Fruit fly (Drosophila melanogaster): ENCODE results near the gene RpS19a.

Gene RpS19a

dm6 chrX:16637594-16638485, at the start of gene RpS19a:
RpS19a (plus strand) TSS chrX:16637894.
- no peak for TF ChIP-seq psq (optimal IDR thresholded peaks at IDR 0.05)
- TF ChIP-seq Dll (optimal IDR thresholded peaks at IDR 0.05) = no peak
- TF ChIP-seq usp (GFP tag; optimal IDR thresholded peaks at IDR 0.05) = no peak
- TF ChIP-seq CG8478 (optimal IDR thresholded peaks at IDR 0.05) = no peak

DNA sequence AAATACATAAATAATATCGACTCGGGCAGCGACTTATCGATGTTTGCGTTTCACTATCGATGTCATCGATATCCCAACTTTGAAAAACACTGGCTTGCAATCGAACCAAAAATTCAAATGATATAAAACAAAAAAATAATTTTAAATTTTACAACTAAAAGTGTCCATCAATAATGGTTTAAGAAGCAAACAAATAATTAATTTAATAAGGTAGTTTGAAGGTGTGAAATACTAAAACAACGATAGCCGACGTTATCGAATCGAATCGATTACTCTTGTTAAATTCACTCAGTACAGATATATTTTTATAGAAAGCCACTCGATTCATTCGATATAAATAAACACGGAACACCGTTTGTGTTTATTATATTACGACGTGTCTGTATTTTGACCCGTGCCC, 44.3 kb upstream of the RpS19a start, which contains the start of the genes SMC3 and Ubc7:
Gene SMC3 (minus strand): TSS at position 22 of the 400 bp plus-strand sequence.
Gene Ubc7 (plus strand): TSS at position 260 of the 400 bp plus-strand sequence.
- TF ChIP-seq Dll (optimal IDR thresholded peaks at IDR 0.05) (no peak), psq (optimal IDR thresholded peaks at IDR 0.05) (no peak)

DNA sequence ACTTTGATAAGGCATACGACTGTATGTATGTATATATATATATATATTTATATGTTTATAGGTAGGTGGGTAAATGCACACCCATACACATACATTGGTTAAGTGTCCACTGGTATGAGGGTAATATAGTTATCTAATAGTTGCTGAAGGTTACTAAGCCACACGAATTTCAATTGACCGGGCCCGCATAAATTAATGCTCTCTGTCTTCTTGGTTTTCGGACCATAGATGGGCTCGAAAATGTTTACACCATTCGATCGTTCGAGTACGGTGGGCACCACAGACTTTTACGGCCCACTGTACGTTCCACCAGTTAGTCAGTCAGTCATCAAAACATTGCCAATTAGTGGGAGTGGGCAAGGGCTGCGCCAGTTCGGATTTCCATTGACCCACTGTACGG, 42.3 kb upstream of the RpS19a start:
- TF ChIP-seq pan (optimal IDR thresholded peaks at IDR 0.05) = no peak
- no peak for TF ChIP-seq EcR (GFP tag; optimal IDR thresholded peaks at IDR 0.05)
- TF ChIP-seq psq (optimal IDR thresholded peaks at IDR 0.05) = no peak
- no peak for TF ChIP-seq CG8478 (optimal IDR thresholded peaks at IDR 0.05)
- TF ChIP-seq usp (GFP tag; optimal IDR thresholded peaks at IDR 0.05) = no peak
- no peak for TF ChIP-seq Dll (optimal IDR thresholded peaks at IDR 0.05)

- TF ChIP-seq EcR (GFP tag; optimal IDR thresholded peaks at IDR 0.05) (no peak), Dll (optimal IDR thresholded peaks at IDR 0.05) (no peak), pan (optimal IDR thresholded peaks at IDR 0.05) (no peak), CG8478 (optimal IDR thresholded peaks at IDR 0.05) (no peak), psq (optimal IDR thresholded peaks at IDR 0.05) (no peak), usp (GFP tag; optimal IDR thresholded peaks at IDR 0.05) (no peak)
Measured at dm6 chrX:16596250-16596793, 41.4 kb upstream of the RpS19a start.

- no peak for TF ChIP-seq CG8478 (optimal IDR thresholded peaks at IDR 0.05)
- TF ChIP-seq pan (optimal IDR thresholded peaks at IDR 0.05) = no peak
- no peak for TF ChIP-seq Dll (optimal IDR thresholded peaks at IDR 0.05)
Measured at dm6 chrX:16598336-16598977, 39.2 kb upstream of the RpS19a start.

dm6 chrX:16598978-16599664, 38.6 kb upstream of the RpS19a start, which contains the start of the genes CG9784 and Nup153:
CG9784 (minus strand) TSS chrX:16599215.
Nup153 (plus strand) TSS chrX:16599241.
- TF ChIP-seq EcR (GFP tag; optimal IDR thresholded peaks at IDR 0.05) (no peak), psq (optimal IDR thresholded peaks at IDR 0.05) (no peak), usp (GFP tag; optimal IDR thresholded peaks at IDR 0.05) (no peak), Dll (optimal IDR thresholded peaks at IDR 0.05) (no peak), CG8478 (optimal IDR thresholded peaks at IDR 0.05) (no peak), pan (optimal IDR thresholded peaks at IDR 0.05) (no peak)

- TF ChIP-seq usp (GFP tag; optimal IDR thresholded peaks at IDR 0.05) (no peak), CG8478 (optimal IDR thresholded peaks at IDR 0.05) (peak; percentile 20), psq (optimal IDR thresholded peaks at IDR 0.05) (no peak)
Measured at dm6 chrX:16599770-16600169, 37.9 kb upstream of the RpS19a start.

DNA sequence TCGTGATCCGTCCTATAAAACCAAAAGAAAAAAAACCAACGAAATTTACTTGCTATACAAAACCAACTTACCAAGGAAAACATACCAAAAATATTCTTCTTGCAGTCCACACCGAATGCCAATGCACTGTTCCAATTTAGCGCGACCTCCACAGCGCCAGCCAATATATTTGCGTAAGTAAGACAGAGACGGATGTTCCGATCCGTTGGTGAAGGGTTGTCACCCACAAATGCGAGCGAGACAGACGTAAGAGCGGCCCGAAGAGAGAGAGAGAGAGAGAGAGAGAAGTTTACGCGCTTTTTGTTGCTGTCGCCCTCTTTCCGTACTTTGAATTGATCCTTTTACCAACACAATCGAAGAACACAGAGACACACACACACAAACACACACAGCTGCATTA, 29.9 kb upstream of the RpS19a start:
- TF ChIP-seq Dll (optimal IDR thresholded peaks at IDR 0.05) = no peak
- TF ChIP-seq CG8478 (optimal IDR thresholded peaks at IDR 0.05) = peak; percentile 70

- TF ChIP-seq EcR (GFP tag; optimal IDR thresholded peaks at IDR 0.05) (no peak), CG8478 (optimal IDR thresholded peaks at IDR 0.05) (no peak), psq (optimal IDR thresholded peaks at IDR 0.05) (no peak), Dll (optimal IDR thresholded peaks at IDR 0.05) (no peak), pan (optimal IDR thresholded peaks at IDR 0.05) (no peak), usp (GFP tag; optimal IDR thresholded peaks at IDR 0.05) (no peak)
Measured at dm6 chrX:16610601-16611058, 27.1 kb upstream of the RpS19a start, which contains the start of gene mbt. mbt (plus strand) TSS chrX:16610685.

- TF ChIP-seq EcR (GFP tag; optimal IDR thresholded peaks at IDR 0.05) (no peak), pan (optimal IDR thresholded peaks at IDR 0.05) (no peak), usp (GFP tag; optimal IDR thresholded peaks at IDR 0.05) (no peak), CG8478 (optimal IDR thresholded peaks at IDR 0.05) (no peak), Dll (optimal IDR thresholded peaks at IDR 0.05) (no peak)
Measured at dm6 chrX:16616773-16617738, 20.6 kb upstream of the RpS19a start.

dm6 chrX:16618724-16619123, 19.0 kb upstream of the RpS19a start:
- TF ChIP-seq Dll (optimal IDR thresholded peaks at IDR 0.05) (no peak), EcR (GFP tag; optimal IDR thresholded peaks at IDR 0.05) (no peak), psq (optimal IDR thresholded peaks at IDR 0.05) (no peak), CG8478 (optimal IDR thresholded peaks at IDR 0.05) (no peak), usp (GFP tag; optimal IDR thresholded peaks at IDR 0.05) (no peak), pan (optimal IDR thresholded peaks at IDR 0.05) (no peak)

Measured in whole organism.